Worm (Caenorhabditis elegans) whole organism, L2 larva: ENCODE data around the gene R07E5.19.
A peak's percentile ranks its signal among the peaks of the same experiment; 100 is the strongest.

ENCODE experiments used
- C34F6.9 ChIP-seq: fragments of 150-350 bp; optimal IDR thresholded peaks from 2 replicates; lab custom pipeline; 2014; ENCODE audit warnings: missing biosample characterization, missing genetic modification characterization
- F13H6.1 ChIP-seq: sonication (generic microtip); optimal IDR thresholded peaks from 2 replicates; lab custom pipeline; 2016; ENCODE audit warnings: missing genetic modification characterization, missing compliant biosample characterization
- R02D3.7 ChIP-seq: fragments of 150-350 bp; optimal IDR thresholded peaks from 2 replicates; lab custom pipeline; 2014; ENCODE audit warnings: missing biosample characterization, missing genetic modification characterization
- ZK546.5 ChIP-seq: sonication (generic microtip); optimal IDR thresholded peaks from 2 replicates; lab custom pipeline; 2017; ENCODE audit warnings: missing biosample characterization, missing genetic modification characterization
- alr-1 ChIP-seq: fragments of 150-350 bp; optimal IDR thresholded peaks from 2 replicates; lab custom pipeline; 2014; ENCODE audit warnings: missing biosample characterization, missing genetic modification characterization
- aly-2 ChIP-seq: fragments of 150-350 bp; optimal IDR thresholded peaks from 2 replicates; lab custom pipeline; 2014; ENCODE audit warnings: missing biosample characterization, missing genetic modification characterization
- ceh-16 ChIP-seq: fragments of 150-350 bp; optimal IDR thresholded peaks from 2 replicates; lab custom pipeline; 2014; ENCODE audit warnings: missing biosample characterization, missing genetic modification characterization
- crh-2 ChIP-seq: sonication (generic microtip); optimal IDR thresholded peaks from 2 replicates; lab custom pipeline; 2017; ENCODE audit warnings: missing biosample characterization, missing genetic modification characterization
- egl-27 ChIP-seq: sonication (generic microtip); optimal IDR thresholded peaks from 3 replicates; lab custom pipeline; 2017; ENCODE audit warnings: missing biosample characterization, missing genetic modification reagents, missing genetic modification characterization
- fos-1 ChIP-seq: fragments of 150-350 bp; optimal IDR thresholded peaks from 2 replicates; lab custom pipeline; 2014; ENCODE audit warnings: missing biosample characterization, missing genetic modification characterization
- gmeb-1 ChIP-seq: fragments of 150-350 bp; optimal IDR thresholded peaks from 2 replicates; lab custom pipeline; 2014; ENCODE audit warnings: missing biosample characterization, missing genetic modification characterization
- lin-13 ChIP-seq: fragments of 150-350 bp; optimal IDR thresholded peaks from 2 replicates; lab custom pipeline; 2014; ENCODE audit warnings: missing biosample characterization, missing genetic modification reagents, missing genetic modification characterization
- lsy-2 ChIP-seq, 2 experiments: fragments of 150-350 bp in 1 of 2; sonication (generic microtip) in 1 of 2; optimal IDR thresholded peaks; 2 replicates each; lab custom pipeline; 2014 to 2017; ENCODE audit warnings: missing biosample characterization in 2 of 2, missing genetic modification characterization in 2 of 2
- mbf-1 ChIP-seq: sonication (generic microtip); optimal IDR thresholded peaks from 2 replicates; lab custom pipeline; 2017; ENCODE audit warnings: missing biosample characterization, missing genetic modification characterization
- nhr-11 ChIP-seq: fragments of 150-350 bp; optimal IDR thresholded peaks from 2 replicates; lab custom pipeline; 2014; ENCODE audit warnings: missing biosample characterization, missing genetic modification characterization
- nhr-12 ChIP-seq: fragments of 150-350 bp; optimal IDR thresholded peaks from 2 replicates; lab custom pipeline; 2014; ENCODE audit warnings: missing biosample characterization, missing genetic modification characterization
- nhr-129 ChIP-seq: fragments of 150-350 bp; optimal IDR thresholded peaks from 2 replicates; lab custom pipeline; 2014; ENCODE audit warnings: missing biosample characterization, missing genetic modification characterization
- nhr-25 ChIP-seq: fragments of 150-350 bp; sonication (generic microtip); optimal IDR thresholded peaks from 3 replicates; lab custom pipeline; 2014; ENCODE audit warnings: missing biosample characterization, missing genetic modification characterization
- nhr-6 ChIP-seq: fragments of 150-350 bp; optimal IDR thresholded peaks from 2 replicates; lab custom pipeline; 2014; ENCODE audit warnings: missing biosample characterization, missing genetic modification characterization
- nhr-77 ChIP-seq: fragments of 150-350 bp; optimal IDR thresholded peaks from 2 replicates; lab custom pipeline; 2014; ENCODE audit warnings: missing biosample characterization, missing genetic modification characterization
- peb-1 ChIP-seq: fragments of 150-350 bp; optimal IDR thresholded peaks from 2 replicates; lab custom pipeline; 2014; ENCODE audit warnings: missing biosample characterization, missing genetic modification characterization
- skn-1 ChIP-seq: sonication (generic microtip); optimal IDR thresholded peaks from 2 replicates; lab custom pipeline; 2017; ENCODE audit warnings: missing biosample characterization, missing genetic modification characterization
- sma-9 ChIP-seq, 2 experiments: fragments of 150-350 bp in 1 of 2; sonication (generic microtip) in 1 of 2; optimal IDR thresholded peaks; 2 replicates each; lab custom pipeline; 2014 to 2016; ENCODE audit warnings: missing genetic modification characterization in 2 of 2, mild to moderate bottlenecking in 1 of 2, missing biosample characterization in 1 of 2, missing compliant biosample characterization in 1 of 2, missing genetic modification reagents in 1 of 2, moderate library complexity in 1 of 2
- snpc-4 ChIP-seq: fragments of 150-350 bp; optimal IDR thresholded peaks from 2 replicates; lab custom pipeline; 2014; ENCODE audit warnings: missing biosample characterization, missing genetic modification characterization
- unc-39 ChIP-seq: fragments of 150-350 bp; optimal IDR thresholded peaks from 2 replicates; lab custom pipeline; 2014; ENCODE audit warnings: missing biosample characterization, missing genetic modification characterization
- unc-55 ChIP-seq: fragments of 150-350 bp; sonication (generic microtip); optimal IDR thresholded peaks from 3 replicates; lab custom pipeline; 2014; ENCODE audit warnings: missing biosample characterization, missing genetic modification reagents, missing genetic modification characterization
- unc-62 ChIP-seq: fragments of 150-350 bp; optimal IDR thresholded peaks from 2 replicates; lab custom pipeline; 2014; ENCODE audit warnings: missing biosample characterization, missing genetic modification reagents, missing genetic modification characterization
- ztf-11 ChIP-seq: sonication (generic microtip); optimal IDR thresholded peaks from 2 replicates; lab custom pipeline; 2017; ENCODE audit warnings: missing biosample characterization, missing genetic modification characterization
- ztf-4 ChIP-seq: fragments of 150-350 bp; optimal IDR thresholded peaks from 2 replicates; lab custom pipeline; 2014; ENCODE audit warnings: missing biosample characterization, missing genetic modification characterization

Gene R07E5.19

ce11 chrIII:4412108-4413009, 5.5 kb downstream of the R07E5.19 start:
- TF ChIP-seq aly-2 (tag; lab: Kevin White, UChicago) (no peak), crh-2 (tag; lab: Kevin White, UChicago) (peak; percentile 22), gmeb-1 (tag; lab: Kevin White, UChicago) (no peak), egl-27 (tag; lab: Kevin White, UChicago) (no peak), nhr-129 (tag; lab: Kevin White, UChicago) (peak; percentile 64), mbf-1 (tag; lab: Kevin White, UChicago) (no peak), unc-55 (GFP tag; lab: Kevin White, UChicago) (peak; percentile 12), F13H6.1 (tag; lab: Kevin White, UChicago) (peak; percentile 59), ceh-16 (tag; lab: Kevin White, UChicago) (no peak), sma-9 (GFP tag; optimal IDR thresholded peaks at IDR 0.05; lab: Kevin White, UChicago) (peak; percentile 95), sma-9 (tag; optimal IDR thresholded peaks at IDR 0.05; lab: Kevin White, UChicago) (no peak), unc-39 (no peak), lsy-2 (tag; optimal IDR thresholded peaks at IDR 0.05; lab: Kevin White, UChicago) (peak in 1 of 2 experiments; percentile 54), C34F6.9 (peak; percentile 57), nhr-25 (tag; lab: Kevin White, UChicago) (no peak), snpc-4 (tag; lab: Kevin White, UChicago) (peak; percentile 26), lin-13 (GFP tag; lab: Kevin White, UChicago) (peak; percentile 43), nhr-77 (tag; lab: Kevin White, UChicago) (no peak), peb-1 (tag; lab: Kevin White, UChicago) (no peak), fos-1 (tag; lab: Kevin White, UChicago) (peak; percentile 18)
- TF ChIP-seq, all 48 proteins: peak for 10

- TF ChIP-seq ztf-11 (tag; lab: Kevin White, UChicago) (no peak), ZK546.5 (tag; lab: Kevin White, UChicago) (no peak), nhr-12 (no peak), unc-39 (no peak), unc-62 (GFP tag; lab: Kevin White, UChicago) (no peak), alr-1 (tag; lab: Kevin White, UChicago) (no peak), nhr-11 (no peak)
Observed at ce11 chrIII:4408251-4408650, 9.6 kb downstream of the R07E5.19 start, which contains the start of gene gpch-1. Gene gpch-1 (plus strand): TSS chrIII:4408551.

ce11 chrIII:4407144-4407543, 10.7 kb downstream of the R07E5.19 start, which contains the start of gene prdx-3:
Gene prdx-3 (plus strand): TSS chrIII:4407444.
- no peak for TF ChIP-seq ztf-4 (tag; lab: Kevin White, UChicago)
- no peak for TF ChIP-seq nhr-6 (tag; lab: Kevin White, UChicago)

- TF ChIP-seq ZK546.5 (tag; lab: Kevin White, UChicago): no peak
Observed at ce11 chrIII:4405986-4406385, 11.9 kb downstream of the R07E5.19 start, which contains the start of gene rnp-4. Gene rnp-4 (plus strand): TSS chrIII:4406286.

- TF ChIP-seq nhr-25 (tag; lab: Kevin White, UChicago) (peak; percentile 13), ceh-16 (tag; lab: Kevin White, UChicago) (no peak), skn-1 (tag; lab: Kevin White, UChicago) (no peak), unc-62 (GFP tag; lab: Kevin White, UChicago) (no peak), egl-27 (tag; lab: Kevin White, UChicago) (no peak), C34F6.9 (peak; percentile 62), fos-1 (tag; lab: Kevin White, UChicago) (peak; percentile 0), unc-55 (GFP tag; lab: Kevin White, UChicago) (peak; percentile 56), nhr-129 (tag; lab: Kevin White, UChicago) (peak; percentile 42), F13H6.1 (tag; lab: Kevin White, UChicago) (no peak), snpc-4 (tag; lab: Kevin White, UChicago) (peak; percentile 33), R02D3.7 (tag; lab: Kevin White, UChicago) (no peak)
Observed at ce11 chrIII:4404339-4404836, 13.5 kb downstream of the R07E5.19 start, which contains the start of the genes R07E5.17 and snfc-5. Gene R07E5.17 (minus strand): TSS chrIII:4404436. Gene snfc-5 (plus strand): TSS chrIII:4404786.
